Worm (Caenorhabditis elegans) whole organism, L4 larva: ENCODE measurements around the gene ced-13.

Experiments used
- D1046.2 ChIP-seq: fragments of 200-800 bp; sonication (Bioruptor generic); IDR thresholded peaks from 2 replicates; pipeline ENCODE4 v1.3.6; 2022; ENCODE audit warnings: missing genetic modification characterization, missing compliant biosample characterization
- F10B5.3 ChIP-seq: sonication (generic microtip); optimal IDR thresholded peaks from 2 replicates; lab custom pipeline; 2016; ENCODE audit warnings: mild to moderate bottlenecking, missing genetic modification characterization, missing compliant biosample characterization
- Y48G9A.11 ChIP-seq: fragments of 200-800 bp; sonication (Bioruptor generic); IDR thresholded peaks from 2 replicates; pipeline ENCODE4 v1.3.6; 2022; ENCODE audit warnings: missing genetic modification reagents, missing genetic modification characterization, missing compliant biosample characterization
- ZK546.5 ChIP-seq, 2 experiments: sonication (generic microtip); optimal IDR thresholded peaks; 2 replicates each; lab custom pipeline; 2017; ENCODE audit warnings: missing biosample characterization in 2 of 2, missing genetic modification characterization in 2 of 2
- aha-1 ChIP-seq: fragments of 150-350 bp; peaks from one replicate; lab custom pipeline; 2014; ENCODE audit warnings: missing biosample characterization, missing genetic modification characterization
- ama-1 ChIP-seq: fragments of 150-350 bp; optimal IDR thresholded peaks from 2 replicates; lab custom pipeline; 2014; ENCODE audit warnings: inconsistent platforms, mixed read lengths
- arid-1 ChIP-seq: fragments of 200-800 bp; sonication (Bioruptor generic); conservative IDR thresholded peaks from 2 replicates; pipeline ENCODE4 v1.3.6; 2022; ENCODE audit warnings: missing genetic modification reagents, missing genetic modification characterization, missing compliant biosample characterization
- attf-4 ChIP-seq: sonication (generic microtip); optimal IDR thresholded peaks from 3 replicates; lab custom pipeline; 2017; ENCODE audit warnings: missing biosample characterization, missing genetic modification characterization
- ceh-32 ChIP-seq: sonication (generic microtip); optimal IDR thresholded peaks from 2 replicates; lab custom pipeline; 2016; ENCODE audit warnings: mild to moderate bottlenecking, missing genetic modification characterization, missing compliant biosample characterization; ENCODE audit not compliant: poor library complexity
- ceh-82 ChIP-seq: sonication (generic microtip); optimal IDR thresholded peaks from 2 replicates; lab custom pipeline; 2017; ENCODE audit warnings: missing biosample characterization, missing genetic modification characterization
- ctbp-1 ChIP-seq: fragments of 200-800 bp; sonication (Bioruptor generic); IDR thresholded peaks from 2 replicates; pipeline ENCODE4 v1.3.6; 2022; ENCODE audit warnings: missing genetic modification reagents, missing genetic modification characterization, missing compliant biosample characterization
- daf-16 ChIP-seq, 3 experiments: sonication (generic microtip); optimal IDR thresholded peaks; 2 replicates each; lab custom pipeline; 2016 to 2017; ENCODE audit warnings: missing genetic modification characterization in 3 of 3, missing genetic modification reagents in 3 of 3, mild to moderate bottlenecking in 2 of 3, missing compliant biosample characterization in 2 of 3, missing biosample characterization in 1 of 3, moderate library complexity in 1 of 3
- dmd-6 ChIP-seq: fragments of 200-800 bp; sonication (Bioruptor generic); IDR thresholded peaks from 2 replicates; pipeline ENCODE4 v1.3.6; 2022; ENCODE audit warnings: missing genetic modification reagents, missing genetic modification characterization, missing compliant biosample characterization
- dpl-1 ChIP-seq: fragments of 150-350 bp; optimal IDR thresholded peaks from 2 replicates; lab custom pipeline; 2014; ENCODE audit warnings: missing biosample characterization, missing genetic modification reagents, missing genetic modification characterization
- duxl-1 ChIP-seq: sonication (generic microtip); optimal IDR thresholded peaks from 2 replicates; lab custom pipeline; 2016; ENCODE audit warnings: mild to moderate bottlenecking, missing genetic modification characterization, moderate library complexity, missing compliant biosample characterization; ENCODE audit not compliant: poor library complexity
- fkh-10 ChIP-seq: fragments of 150-350 bp; optimal IDR thresholded peaks from 2 replicates; lab custom pipeline; 2014; ENCODE audit warnings: missing biosample characterization, missing genetic modification reagents, missing genetic modification characterization
- gei-8 ChIP-seq: fragments of 200-800 bp; sonication (Bioruptor generic); optimal IDR thresholded peaks from 2 replicates; lab custom pipeline; 2018; ENCODE audit warnings: mild to moderate bottlenecking, missing genetic modification characterization, missing compliant biosample characterization
- hif-1 ChIP-seq, 2 experiments: sonication (generic microtip); optimal IDR thresholded peaks; 2 replicates each; lab custom pipeline; 2016 to 2017; ENCODE audit warnings: missing compliant biosample characterization in 2 of 2, missing genetic modification characterization in 2 of 2, missing genetic modification reagents in 2 of 2, missing genotype in 2 of 2, mild to moderate bottlenecking in 1 of 2
- hlh-11 ChIP-seq: fragments of 200-800 bp; sonication (Bioruptor generic); optimal IDR thresholded peaks from 2 replicates; lab custom pipeline; 2018; ENCODE audit warnings: mild to moderate bottlenecking, missing genetic modification characterization, missing compliant biosample characterization
- hlh-30 ChIP-seq: sonication (generic microtip); optimal IDR thresholded peaks from 2 replicates; lab custom pipeline; 2017; ENCODE audit warnings: antibody characterized with exemption, mild to moderate bottlenecking, missing genetic modification characterization, missing compliant biosample characterization; ENCODE audit not compliant: insufficient read depth
- hmg-1.1 ChIP-seq: fragments of 200-800 bp; sonication (Bioruptor generic); IDR thresholded peaks from 2 replicates; pipeline ENCODE4 v1.3.6; 2022; ENCODE audit warnings: missing genetic modification reagents, missing genetic modification characterization, missing compliant biosample characterization
- lin-13 ChIP-seq: fragments of 150-350 bp; optimal IDR thresholded peaks from 2 replicates; lab custom pipeline; 2014; ENCODE audit warnings: missing biosample characterization, missing genetic modification reagents, missing genetic modification characterization
- lin-15B ChIP-seq: fragments of 150-350 bp; sonication (generic microtip); optimal IDR thresholded peaks from 3 replicates; lab custom pipeline; 2014; ENCODE audit warnings: missing biosample characterization, missing genetic modification characterization
- lin-29 ChIP-seq: fragments of 200-800 bp; sonication (Bioruptor generic); IDR thresholded peaks from 2 replicates; pipeline ENCODE4 v1.3.6; 2022; ENCODE audit warnings: missing genetic modification reagents, missing genetic modification characterization, missing compliant biosample characterization
- lin-38 ChIP-seq: fragments of 200-800 bp; sonication (Bioruptor generic); IDR thresholded peaks from 2 replicates; pipeline ENCODE4 v1.3.6; 2022; ENCODE audit warnings: missing genetic modification reagents, missing genetic modification characterization, missing compliant biosample characterization
- lin-39 ChIP-seq: fragments of 150-350 bp; optimal IDR thresholded peaks from 2 replicates; lab custom pipeline; 2014; ENCODE audit warnings: missing biosample characterization, missing genetic modification reagents, missing genetic modification characterization
- lsy-2 ChIP-seq, 2 experiments: fragments of 150-350 bp in 1 of 2; sonication (generic microtip) in 1 of 2; optimal IDR thresholded peaks; 2 replicates each; lab custom pipeline; 2014 to 2017; ENCODE audit warnings: missing biosample characterization in 2 of 2, missing genetic modification characterization in 2 of 2
- mdl-1 ChIP-seq, 2 experiments: fragments of 150-350 bp in 1 of 2; sonication (generic microtip) in 1 of 2; optimal IDR thresholded peaks; 2 replicates each; lab custom pipeline; 2014 to 2017; ENCODE audit warnings: missing biosample characterization in 2 of 2, missing genetic modification characterization in 2 of 2
- mep-1 ChIP-seq: fragments of 150-350 bp; sonication (generic microtip); optimal IDR thresholded peaks from 3 replicates; lab custom pipeline; 2014; ENCODE audit warnings: missing biosample characterization, missing genetic modification characterization
- mes-2 ChIP-seq: sonication (generic microtip); optimal IDR thresholded peaks from 2 replicates; lab custom pipeline; 2016; ENCODE audit warnings: missing genotype, mild to moderate bottlenecking, missing genetic modification characterization, missing compliant biosample characterization; ENCODE audit not compliant: poor library complexity, severe bottlenecking
- mxl-3 ChIP-seq: fragments of 200-800 bp; sonication (Bioruptor generic); optimal IDR thresholded peaks from 2 replicates; lab custom pipeline; 2018; ENCODE audit warnings: mild to moderate bottlenecking, missing genetic modification characterization, missing compliant biosample characterization
- nhr-11 ChIP-seq: fragments of 150-350 bp; optimal IDR thresholded peaks from 2 replicates; lab custom pipeline; 2014; ENCODE audit warnings: missing biosample characterization, missing genetic modification characterization
- nhr-111 ChIP-seq: fragments of 200-800 bp; sonication (Bioruptor generic); optimal IDR thresholded peaks from 2 replicates; lab custom pipeline; 2018; ENCODE audit warnings: mild to moderate bottlenecking, missing genetic modification characterization, missing compliant biosample characterization
- nhr-25 ChIP-seq: sonication (generic microtip); optimal IDR thresholded peaks from 2 replicates; lab custom pipeline; 2017; ENCODE audit warnings: missing genetic modification characterization, mild to moderate bottlenecking, missing compliant biosample characterization, antibody characterized with exemption, moderate library complexity, borderline replicate concordance; ENCODE audit not compliant: insufficient read depth
- nhr-28 ChIP-seq: fragments of 150-350 bp; optimal IDR thresholded peaks from 2 replicates; lab custom pipeline; 2014; ENCODE audit warnings: missing biosample characterization, missing genetic modification characterization
- nhr-41 ChIP-seq: fragments of 200-800 bp; sonication (Bioruptor generic); IDR thresholded peaks from 2 replicates; pipeline ENCODE4 v1.3.6; 2022; ENCODE audit warnings: missing genetic modification reagents, missing genetic modification characterization, missing compliant biosample characterization
- nhr-42 ChIP-seq: fragments of 200-800 bp; sonication (Bioruptor generic); IDR thresholded peaks from 2 replicates; pipeline ENCODE4 v1.3.6; 2022; ENCODE audit warnings: missing genetic modification characterization, missing compliant biosample characterization
- nhr-6 ChIP-seq: fragments of 150-350 bp; optimal IDR thresholded peaks from 2 replicates; lab custom pipeline; 2014; ENCODE audit warnings: missing biosample characterization, missing genetic modification characterization
- nhr-77 ChIP-seq: fragments of 150-350 bp; optimal IDR thresholded peaks from 2 replicates; lab custom pipeline; 2014; ENCODE audit warnings: missing biosample characterization, missing genetic modification characterization
- pha-4 ChIP-seq, 2 experiments: fragments of 150-350 bp in 1 of 2; fragments of 200-800 bp in 1 of 2; sonication (Bioruptor generic) in 1 of 2; IDR thresholded peaks in 1 of 2; optimal IDR thresholded peaks in 1 of 2; 2 replicates each; pipeline versions ENCODE4 v1.3.6 to Lab custom; 2014 to 2022; ENCODE audit warnings: missing genetic modification characterization in 2 of 2, missing genetic modification reagents in 2 of 2, missing biosample characterization in 1 of 2, missing compliant biosample characterization in 1 of 2
- php-3 ChIP-seq: fragments of 200-800 bp; sonication (Bioruptor generic); IDR thresholded peaks from 2 replicates; pipeline ENCODE4 v1.3.6; 2022; ENCODE audit warnings: missing genetic modification reagents, missing genetic modification characterization, missing compliant biosample characterization
- pqm-1 ChIP-seq: sonication (generic microtip); optimal IDR thresholded peaks from 2 replicates; lab custom pipeline; 2017; ENCODE audit warnings: missing biosample characterization, missing genetic modification characterization
- rbr-2 ChIP-seq: sonication (generic microtip); optimal IDR thresholded peaks from 2 replicates; lab custom pipeline; 2016; ENCODE audit warnings: missing genotype, missing genetic modification characterization, missing compliant biosample characterization
- snpc-4 ChIP-seq: fragments of 150-350 bp; optimal IDR thresholded peaks from 2 replicates; lab custom pipeline; 2014; ENCODE audit warnings: missing biosample characterization, missing genetic modification characterization
- spr-3 ChIP-seq: fragments of 200-800 bp; sonication (Bioruptor generic); optimal IDR thresholded peaks from 2 replicates; lab custom pipeline; 2018; ENCODE audit warnings: mild to moderate bottlenecking, missing genetic modification characterization, missing compliant biosample characterization
- tag-97 ChIP-seq: fragments of 200-800 bp; sonication (Bioruptor generic); IDR thresholded peaks from 2 replicates; pipeline ENCODE4 v1.3.6; 2022; ENCODE audit warnings: missing genetic modification characterization, missing compliant biosample characterization
- vab-7 ChIP-seq: fragments of 200-800 bp; sonication (Bioruptor generic); IDR thresholded peaks from 2 replicates; pipeline ENCODE4 v1.3.6; 2022; ENCODE audit warnings: missing genetic modification reagents, missing genetic modification characterization, missing compliant biosample characterization
- zag-1 ChIP-seq: fragments of 150-350 bp; optimal IDR thresholded peaks from 2 replicates; lab custom pipeline; 2014; ENCODE audit warnings: missing biosample characterization, missing genetic modification characterization
- zip-11 ChIP-seq: fragments of 200-800 bp; sonication (Bioruptor generic); IDR thresholded peaks from 2 replicates; pipeline ENCODE4 v1.3.6; 2022; ENCODE audit warnings: missing genetic modification characterization, missing compliant biosample characterization

The ced-13 gene

DNA sequence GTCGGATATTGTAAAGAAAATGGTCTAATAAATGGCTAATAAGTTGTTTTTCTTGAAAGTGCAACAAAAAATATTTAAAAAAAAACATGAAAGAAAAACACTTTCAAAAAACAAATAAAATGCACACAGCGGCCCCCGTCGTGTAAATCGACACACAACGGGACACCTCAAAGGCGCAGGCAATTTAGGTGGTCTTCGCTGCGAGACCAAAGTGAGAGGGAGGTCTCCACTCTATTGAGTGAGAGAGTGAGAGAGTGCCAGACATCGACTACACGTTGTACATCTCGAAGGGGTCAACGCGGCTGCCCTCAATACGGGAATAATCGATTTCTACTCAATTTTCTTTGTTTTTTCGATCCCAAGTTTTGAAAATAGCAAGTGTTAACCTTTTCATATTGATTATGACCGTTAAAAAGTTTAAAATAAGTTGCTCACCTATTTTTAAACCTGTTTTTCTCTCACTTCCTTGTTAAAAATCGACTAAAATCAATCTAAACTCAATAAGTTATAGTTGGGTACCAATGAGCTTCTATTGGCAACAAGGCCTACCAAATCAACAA is 12.6 kb downstream of the ced-13 start, which contains the start of gene sec-16A.2:
Gene sec-16A.2 (plus strand): TSS at position 510 of the 560 bp plus-strand sequence.
- TF ChIP-seq ZK546.5 (tag; optimal IDR thresholded peaks at IDR 0.05; lab: Kevin White, UChicago) (no peak), dpl-1 (GFP tag; lab: Kevin White, UChicago) (peak; percentile 47), pha-4 (GFP tag; IDR thresholded peaks at IDR 0.05; lab: Robert Waterston, UW) (no peak), pha-4 (tag; optimal IDR thresholded peaks at IDR 0.05; lab: Kevin White, UChicago) (peak; percentile 64), rbr-2 (peak; percentile 61), nhr-11 (tag; lab: Kevin White, UChicago) (peak; percentile 46), attf-4 (tag; lab: Kevin White, UChicago) (no peak), mep-1 (tag; lab: Kevin White, UChicago) (peak; percentile 85), spr-3 (GFP tag; lab: Kevin White, UChicago) (no peak), arid-1 (GFP tag; lab: Robert Waterston, UW) (no peak), nhr-6 (tag; lab: Kevin White, UChicago) (peak; percentile 92), nhr-77 (tag; lab: Kevin White, UChicago) (peak; percentile 67), nhr-25 (tag; lab: Kevin White, UChicago) (peak; percentile 13), daf-16 (GFP tag; optimal IDR thresholded peaks at IDR 0.05; lab: Kevin White, UChicago) (peak in 1 of 2 experiments; percentile 38), daf-16 (tag; optimal IDR thresholded peaks at IDR 0.05; lab: Kevin White, UChicago) (peak; percentile 33), lin-38 (GFP tag; lab: Robert Waterston, UW) (no peak), tag-97 (no peak), dmd-6 (GFP tag; lab: Robert Waterston, UW) (peak; percentile 55; the same call in 1 of the 2 replicates), F10B5.3 (no peak), lin-13 (GFP tag; lab: Kevin White, UChicago) (peak; percentile 77), lin-15B (tag; lab: Kevin White, UChicago) (no peak), hmg-1.1 (peak; percentile 79), fkh-10 (GFP tag; lab: Kevin White, UChicago) (peak; percentile 23), D1046.2 (GFP tag; lab: Robert Waterston, UW) (no peak), mdl-1 (tag; optimal IDR thresholded peaks at IDR 0.05; lab: Kevin White, UChicago) (peak in 1 of 2 experiments; percentile 59), mxl-3 (GFP tag; lab: Kevin White, UChicago) (peak; percentile 79), mes-2 (tag; lab: Kevin White, UChicago) (peak; percentile 75), duxl-1 (tag; lab: Kevin White, UChicago) (peak; percentile 24), ama-1 (lab: Kevin White, UChicago) (no peak), ctbp-1 (GFP tag; lab: Robert Waterston, UW) (peak; percentile 48; the same call in 1 of the 2 replicates), lsy-2 (tag; optimal IDR thresholded peaks at IDR 0.05; lab: Kevin White, UChicago) (peak in 1 of 2 experiments; percentile 79), nhr-28 (tag; lab: Kevin White, UChicago) (peak; percentile 62), hlh-30 (tag; lab: Kevin White, UChicago) (peak; percentile 58), nhr-42 (GFP tag; lab: Robert Waterston, UW) (0 out of 2 replicates have a peak, but pooled peaks have one; percentile 16), ceh-82 (tag; lab: Kevin White, UChicago) (no peak), gei-8 (GFP tag; lab: Kevin White, UChicago) (no peak), hif-1 (tag; optimal IDR thresholded peaks at IDR 0.05; lab: Kevin White, UChicago) (peak in 1 of 2 experiments; percentile 52), Y48G9A.11 (no peak), hlh-11 (tag; lab: Kevin White, UChicago) (peak; percentile 70), lin-39 (tag; lab: Kevin White, UChicago) (no peak), php-3 (GFP tag; lab: Robert Waterston, UW) (no peak), pqm-1 (peak; percentile 37), lin-29 (GFP tag; lab: Robert Waterston, UW) (no peak), nhr-41 (GFP tag; lab: Robert Waterston, UW) (no peak), nhr-111 (no peak), aha-1 (peak; percentile 97), ceh-32 (tag; lab: Kevin White, UChicago) (no peak), zip-11 (GFP tag; lab: Robert Waterston, UW) (no peak), vab-7 (GFP tag; lab: Robert Waterston, UW) (no peak), zag-1 (no peak), snpc-4 (tag; lab: Kevin White, UChicago) (no peak)
